Worm (Caenorhabditis elegans): Measurements from ENCODE around the gene C27A7.8.

DNA sequence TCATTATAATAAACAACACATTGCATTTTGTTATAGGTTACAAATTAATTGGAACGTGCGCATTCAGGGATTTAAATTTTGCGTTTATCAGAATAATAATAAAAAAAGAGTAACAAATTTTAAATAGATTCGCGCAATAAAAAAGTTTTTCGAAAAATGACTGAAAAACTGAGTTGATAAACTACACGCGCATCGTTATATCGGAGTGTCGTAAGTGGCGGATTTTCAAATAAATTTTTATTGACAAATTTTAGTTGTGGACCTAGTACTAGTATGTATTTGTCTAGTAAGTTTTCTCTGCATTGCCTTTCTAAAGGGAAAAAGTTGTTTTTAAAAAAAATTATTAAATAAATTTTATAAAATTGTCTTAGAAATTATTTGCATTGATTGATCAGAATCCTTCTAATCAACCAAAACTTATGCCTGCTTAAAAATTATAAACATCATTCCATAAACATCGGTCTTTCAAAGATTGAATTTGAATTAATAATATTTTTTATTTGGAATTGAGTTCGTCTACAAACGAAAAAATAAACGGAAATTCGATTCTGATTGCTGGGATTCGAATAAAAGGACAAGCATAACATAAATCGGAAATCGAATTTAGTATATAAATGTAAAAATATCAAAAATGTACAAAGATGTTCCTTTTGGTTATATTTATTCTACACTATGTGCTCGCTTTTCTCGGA lies 31.5 kb downstream of the C27A7.8 start, which contains the start of gene srd-4:
- TF ChIP-seq tbx-9 (tag; optimal IDR thresholded peaks at IDR 0.05; ENCODE audit: borderline replicate concordance) (no peak), madf-6 (GFP tag; IDR thresholded peaks at IDR 0.05) (no peak), ekl-4 (GFP tag; IDR thresholded peaks at IDR 0.05) (no peak), nhr-27 (tag; optimal IDR thresholded peaks at IDR 0.05) (no peak), egl-18 (GFP tag; IDR thresholded peaks at IDR 0.05) (no peak), B0019.2 (GFP tag; conservative IDR thresholded peaks at IDR 0.05) (no peak), hsf-1 (GFP tag; IDR thresholded peaks at IDR 0.05) (no peak), atf-7 (tag; optimal IDR thresholded peaks at IDR 0.05) (no peak), lsl-1 (GFP tag; optimal IDR thresholded peaks at IDR 0.05) (no peak), ZK185.1 (tag; optimal IDR thresholded peaks at IDR 0.05; ENCODE audit: poor library complexity, severe bottlenecking) (no peak), nfya-1 (tag; optimal IDR thresholded peaks at IDR 0.05; ENCODE audit: borderline replicate concordance, insufficient read depth) (no peak), ama-1 (optimal IDR thresholded peaks at IDR 0.05) (no peak), ama-1 (GFP tag; optimal IDR thresholded peaks at IDR 0.05) (no peak)
